Fruit fly (Drosophila melanogaster) S2 (cell line): ENCODE measurements around the gene gish.

ENCODE experiments used
- CG8478 ChIP-seq: fragments of >200 bp; optimal IDR thresholded peaks from 2 replicates; lab custom pipeline; 2018
- CTCF ChIP-seq, 2 experiments: fragments of >200 bp; optimal IDR thresholded peaks; 2 replicates each; lab custom pipeline; 2018

dm6 chr3R:16235215-16235937 is 36.9 kb upstream of the gish start:
- TF ChIP-seq CG8478 (lab: Kevin White, UChicago) (no peak), CTCF (optimal IDR thresholded peaks at IDR 0.05; lab: Kevin White, UChicago) (no peak)
